Fruit fly (Drosophila melanogaster): ENCODE results near the gene Ankrd49.

DNA sequence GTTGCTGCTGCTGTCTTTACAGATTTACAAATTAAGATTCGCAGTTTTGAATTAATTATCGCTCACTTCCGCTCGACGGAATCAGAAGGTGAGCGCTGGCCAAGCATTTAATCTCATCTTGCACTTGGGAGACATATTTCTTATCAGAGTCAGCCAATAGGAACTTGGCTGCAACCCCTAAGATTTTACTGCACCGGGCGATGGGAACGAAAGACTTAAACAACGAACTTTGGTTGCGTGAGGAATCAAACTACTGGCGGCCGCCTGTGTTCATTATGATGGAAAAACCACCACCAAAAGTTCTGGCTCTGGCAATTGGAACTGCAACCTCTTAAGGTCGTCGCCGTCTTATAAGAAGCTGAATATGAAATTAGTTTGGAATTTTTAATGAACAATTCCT is 36.5 kb upstream of the Ankrd49 start:
- TF ChIP-seq CG9705 (GFP tag; optimal IDR thresholded peaks at IDR 0.05), result no peak
- TF ChIP-seq Hr78 (GFP tag; optimal IDR thresholded peaks at IDR 0.05), result no peak
- TF ChIP-seq dl (GFP tag; optimal IDR thresholded peaks at IDR 0.05; ENCODE audit: insufficient read depth in 1 of 2, partially characterized antibody in 2 of 2), result no peak
- no peak for TF ChIP-seq Jra (GFP tag; optimal IDR thresholded peaks at IDR 0.05)
- no peak for TF ChIP-seq usp (GFP tag; optimal IDR thresholded peaks at IDR 0.05)
- no peak for TF ChIP-seq jim (GFP tag; optimal IDR thresholded peaks at IDR 0.05)
- no peak for TF ChIP-seq Abd-B (GFP tag; optimal IDR thresholded peaks at IDR 0.05)
